Fruit fly (Drosophila melanogaster): ENCODE data around the gene CG6999.
A peak's percentile ranks its signal among the peaks of the same experiment; 100 is the strongest.

The CG6999 gene

DNA sequence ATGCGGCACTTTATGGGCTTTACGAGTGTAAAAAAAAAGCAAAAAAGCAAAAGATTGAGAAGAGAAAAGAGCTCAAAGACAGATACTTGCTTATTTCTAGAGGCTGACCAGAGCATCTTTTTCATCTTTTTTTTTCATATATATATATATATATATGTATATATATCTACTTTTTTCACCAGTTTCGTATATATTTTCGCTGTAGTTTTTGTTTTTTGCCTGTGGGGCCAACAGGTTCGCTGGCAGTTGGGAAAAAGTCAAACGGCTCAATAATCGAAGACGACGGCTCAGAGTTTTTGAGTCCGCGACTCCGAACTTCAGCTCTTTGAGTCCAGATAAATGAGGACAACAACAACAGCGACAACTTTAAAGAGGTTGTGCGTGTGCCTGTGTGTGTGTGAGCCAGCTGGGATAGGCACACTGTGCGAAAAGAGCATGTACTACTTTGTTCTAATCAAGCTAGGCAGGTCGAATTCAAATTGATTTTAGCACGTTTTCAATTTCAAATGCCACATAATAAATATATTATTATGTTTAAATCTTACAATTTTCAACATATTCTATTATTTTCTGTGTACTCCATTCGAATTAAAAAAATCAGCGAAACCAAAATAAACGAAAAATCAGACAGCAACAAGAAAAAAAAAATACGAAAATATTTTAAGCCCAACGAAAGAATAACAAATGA lies 21.2 kb upstream of the CG6999 start (continued):
- peak; percentile 64 for TF ChIP-seq lbe (GFP tag; optimal IDR thresholded peaks at IDR 0.05)
- peak; percentile 56 for TF ChIP-seq slbo (GFP tag; IDR thresholded peaks at IDR 0.05)
- no peak for TF ChIP-seq ttk (GFP tag; IDR thresholded peaks at IDR 0.05)
- TF ChIP-seq Oaz (GFP tag; IDR thresholded peaks at IDR 0.05): no peak
- TF ChIP-seq CG15696 (tag; optimal IDR thresholded peaks at IDR 0.05): no peak
- TF ChIP-seq Camta (GFP tag; optimal IDR thresholded peaks at IDR 0.05): no peak
- TF ChIP-seq Dip3 (GFP tag; optimal IDR thresholded peaks at IDR 0.05): no peak
- no peak for TF ChIP-seq tup (GFP tag; optimal IDR thresholded peaks at IDR 0.05)
- TF ChIP-seq CG17612 (GFP tag; IDR thresholded peaks at IDR 0.05): no peak
- no peak for TF ChIP-seq Tbp (GFP tag; optimal IDR thresholded peaks at IDR 0.05)
- TF ChIP-seq CG9215 (GFP tag; IDR thresholded peaks at IDR 0.05): peak; percentile 26; the same call in 1 of the 2 replicates
- no peak; the same call in 2 of the 3 replicates for TF ChIP-seq ken (GFP tag; IDR thresholded peaks at IDR 0.05)
- TF ChIP-seq Hr39 (optimal IDR thresholded peaks at IDR 0.05): no peak
- no peak for TF ChIP-seq CG10209 (GFP tag; optimal IDR thresholded peaks at IDR 0.05)
- no peak for TF ChIP-seq CG30431 (GFP tag; optimal IDR thresholded peaks at IDR 0.05)
- TF ChIP-seq Oli (tag; optimal IDR thresholded peaks at IDR 0.05): peak; percentile 35
- TF ChIP-seq CG2875 (GFP tag; optimal IDR thresholded peaks at IDR 0.05): no peak
- no peak for TF ChIP-seq CHES-1-like (GFP tag; optimal IDR thresholded peaks at IDR 0.05)
- no peak for TF ChIP-seq Poxn (GFP tag; IDR thresholded peaks at IDR 0.05)
- no peak for TF ChIP-seq schlank (tag; optimal IDR thresholded peaks at IDR 0.05)
- no peak for TF ChIP-seq CG31224 (GFP tag; IDR thresholded peaks at IDR 0.05)
- no peak for TF ChIP-seq BtbVII (GFP tag; optimal IDR thresholded peaks at IDR 0.05)
- no peak for TF ChIP-seq MTF-1 (GFP tag; optimal IDR thresholded peaks at IDR 0.05; ENCODE audit: borderline replicate concordance)
- TF ChIP-seq Hsf (GFP tag; optimal IDR thresholded peaks at IDR 0.05): no peak
- no peak for TF ChIP-seq Hr78 (GFP tag; optimal IDR thresholded peaks at IDR 0.05)
- TF ChIP-seq CG7556 (GFP tag; optimal IDR thresholded peaks at IDR 0.05): no peak
- TF ChIP-seq CG11560 (tag; IDR thresholded peaks at IDR 0.05): no peak
- no peak for TF ChIP-seq CG8388 (GFP tag; optimal IDR thresholded peaks at IDR 0.05)
- TF ChIP-seq br (optimal IDR thresholded peaks at IDR 0.05): no peak
- no peak for TF ChIP-seq CG15479 (GFP tag; optimal IDR thresholded peaks at IDR 0.05)
- no peak for TF ChIP-seq CG7963 (GFP tag; IDR thresholded peaks at IDR 0.05; ENCODE audit: partially characterized antibody)
- peak; percentile 0 for TF ChIP-seq CG12769 (tag; optimal IDR thresholded peaks at IDR 0.05)
- TF ChIP-seq unc-4 (GFP tag; IDR thresholded peaks at IDR 0.05; ENCODE audit: partially characterized antibody): no peak
- no peak for TF ChIP-seq sob (GFP tag; IDR thresholded peaks at IDR 0.05)
- TF ChIP-seq ci (GFP tag; IDR thresholded peaks at IDR 0.05): 0 out of 3 replicates have a peak, but pooled peaks have one; percentile 17
- no peak for TF ChIP-seq CG8290 (GFP tag; optimal IDR thresholded peaks at IDR 0.05)
- peak in 1 of 2 experiments; percentile 3 for TF ChIP-seq CG8290 (tag; optimal IDR thresholded peaks at IDR 0.05)
- peak; percentile 63 for TF ChIP-seq nom (GFP tag; optimal IDR thresholded peaks at IDR 0.05)
- peak; percentile 9 for TF ChIP-seq CG3281 (GFP tag; optimal IDR thresholded peaks at IDR 0.05)
- TF ChIP-seq nau (GFP tag; optimal IDR thresholded peaks at IDR 0.05): no peak
- no peak for TF ChIP-seq chm (GFP tag; IDR thresholded peaks at IDR 0.05)
- TF ChIP-seq CG2678 (tag; optimal IDR thresholded peaks at IDR 0.05): peak; percentile 57
- TF ChIP-seq Atf3 (GFP tag; optimal IDR thresholded peaks at IDR 0.05): no peak
- TF ChIP-seq CG31388 (GFP tag; optimal IDR thresholded peaks at IDR 0.05): no peak
- TF ChIP-seq CG2129 (GFP tag; IDR thresholded peaks at IDR 0.05; ENCODE audit: partially characterized antibody): no peak
- peak; percentile 71 for TF ChIP-seq Drgx (GFP tag; IDR thresholded peaks at IDR 0.05)
- no peak for TF ChIP-seq tio (GFP tag; optimal IDR thresholded peaks at IDR 0.05)
- TF ChIP-seq klu (GFP tag; IDR thresholded peaks at IDR 0.05): no peak
- TF ChIP-seq CG2889 (GFP tag; IDR thresholded peaks at IDR 0.05): 0 out of 3 replicates have a peak, but pooled peaks have one; percentile 46
- no peak for TF ChIP-seq B-H2 (GFP tag; optimal IDR thresholded peaks at IDR 0.05)
- peak; percentile 58 for TF ChIP-seq Rfx (GFP tag; IDR thresholded peaks at IDR 0.05)

All from whole organism, embryonic.